Worm (Caenorhabditis elegans) whole organism, L4 larva: Measurements from ENCODE around the gene D1005.2.

Source experiments
- F26F4.8 ChIP-seq: fragments of 200-800 bp; sonication (Bioruptor generic); conservative IDR thresholded peaks from 2 replicates; pipeline ENCODE4 v1.3.6; 2022; ENCODE audit warnings: missing genetic modification characterization, missing compliant biosample characterization
- R02D3.7 ChIP-seq: fragments of 150-350 bp; sonication (generic microtip); optimal IDR thresholded peaks from 3 replicates; lab custom pipeline; 2014; ENCODE audit warnings: missing biosample characterization, missing genetic modification characterization
- T20F7.1 ChIP-seq: fragments of 200-800 bp; sonication (Bioruptor generic); optimal IDR thresholded peaks from 2 replicates; lab custom pipeline; 2018; ENCODE audit warnings: mild to moderate bottlenecking, missing genetic modification characterization, missing compliant biosample characterization
- Y5F2A.4 ChIP-seq: fragments of 200-800 bp; sonication (Bioruptor generic); optimal IDR thresholded peaks from 2 replicates; lab custom pipeline; 2018; ENCODE audit warnings: mild to moderate bottlenecking, missing genetic modification characterization, missing compliant biosample characterization
- Y75B8A.6 ChIP-seq: fragments of 200-800 bp; sonication (Bioruptor generic); IDR thresholded peaks from 2 replicates; pipeline ENCODE4 v1.3.6; 2022; ENCODE audit warnings: missing genetic modification reagents, missing genetic modification characterization, missing compliant biosample characterization
- ZK546.5 ChIP-seq, 2 experiments: sonication (generic microtip); optimal IDR thresholded peaks; 2 replicates each; lab custom pipeline; 2017; ENCODE audit warnings: missing biosample characterization in 2 of 2, missing genetic modification characterization in 2 of 2
- aha-1 ChIP-seq: fragments of 150-350 bp; peaks from one replicate; lab custom pipeline; 2014; ENCODE audit warnings: missing biosample characterization, missing genetic modification characterization
- aly-2 ChIP-seq: sonication (generic microtip); optimal IDR thresholded peaks from 2 replicates; lab custom pipeline; 2018; ENCODE audit warnings: missing biosample characterization, missing genetic modification characterization
- ama-1 ChIP-seq: fragments of 150-350 bp; optimal IDR thresholded peaks from 2 replicates; lab custom pipeline; 2014; ENCODE audit warnings: inconsistent platforms, mixed read lengths
- arid-1 ChIP-seq: fragments of 200-800 bp; sonication (Bioruptor generic); conservative IDR thresholded peaks from 2 replicates; pipeline ENCODE4 v1.3.6; 2022; ENCODE audit warnings: missing genetic modification reagents, missing genetic modification characterization, missing compliant biosample characterization
- ceh-20 ChIP-seq: fragments of 200-800 bp; sonication (Bioruptor generic); IDR thresholded peaks from 2 replicates; pipeline ENCODE4 v1.3.6; 2022; ENCODE audit warnings: missing genetic modification reagents, missing genetic modification characterization, missing compliant biosample characterization
- ceh-44 ChIP-seq: fragments of 200-800 bp; sonication (Bioruptor generic); IDR thresholded peaks from 2 replicates; pipeline ENCODE4 v1.3.6; 2022; ENCODE audit warnings: missing genetic modification reagents, missing genetic modification characterization, missing compliant biosample characterization
- ceh-82 ChIP-seq: sonication (generic microtip); optimal IDR thresholded peaks from 2 replicates; lab custom pipeline; 2017; ENCODE audit warnings: missing biosample characterization, missing genetic modification characterization
- ctbp-1 ChIP-seq: fragments of 200-800 bp; sonication (Bioruptor generic); IDR thresholded peaks from 2 replicates; pipeline ENCODE4 v1.3.6; 2022; ENCODE audit warnings: missing genetic modification reagents, missing genetic modification characterization, missing compliant biosample characterization
- daf-16 ChIP-seq, 3 experiments: sonication (generic microtip); optimal IDR thresholded peaks; 2 replicates each; lab custom pipeline; 2016 to 2017; ENCODE audit warnings: missing genetic modification characterization in 3 of 3, missing genetic modification reagents in 3 of 3, mild to moderate bottlenecking in 2 of 3, missing compliant biosample characterization in 2 of 3, missing biosample characterization in 1 of 3, moderate library complexity in 1 of 3
- daf-19 ChIP-seq: fragments of 200-800 bp; sonication (Bioruptor generic); conservative IDR thresholded peaks from 2 replicates; pipeline ENCODE4 v1.3.6; 2022; ENCODE audit warnings: missing genetic modification characterization, missing compliant biosample characterization
- dmd-6 ChIP-seq: fragments of 200-800 bp; sonication (Bioruptor generic); IDR thresholded peaks from 2 replicates; pipeline ENCODE4 v1.3.6; 2022; ENCODE audit warnings: missing genetic modification reagents, missing genetic modification characterization, missing compliant biosample characterization
- dmd-9 ChIP-seq: fragments of 200-800 bp; sonication (Bioruptor generic); IDR thresholded peaks from 2 replicates; pipeline ENCODE4 v1.3.6; 2022; ENCODE audit warnings: missing genetic modification reagents, missing genetic modification characterization, missing compliant biosample characterization
- dpl-1 ChIP-seq: fragments of 150-350 bp; optimal IDR thresholded peaks from 2 replicates; lab custom pipeline; 2014; ENCODE audit warnings: missing biosample characterization, missing genetic modification reagents, missing genetic modification characterization
- duxl-1 ChIP-seq: sonication (generic microtip); optimal IDR thresholded peaks from 2 replicates; lab custom pipeline; 2016; ENCODE audit warnings: mild to moderate bottlenecking, missing genetic modification characterization, moderate library complexity, missing compliant biosample characterization; ENCODE audit not compliant: poor library complexity
- egl-27 ChIP-seq: sonication (generic microtip); optimal IDR thresholded peaks from 3 replicates; lab custom pipeline; 2017; ENCODE audit warnings: missing biosample characterization, missing genetic modification reagents, missing genetic modification characterization
- egl-43 ChIP-seq: fragments of 200-800 bp; sonication (Bioruptor generic); IDR thresholded peaks from 2 replicates; pipeline ENCODE4 v1.3.6; 2022; ENCODE audit warnings: missing genetic modification reagents, missing genetic modification characterization, missing compliant biosample characterization
- fos-1 ChIP-seq: fragments of 150-350 bp; optimal IDR thresholded peaks from 2 replicates; lab custom pipeline; 2014; ENCODE audit warnings: missing biosample characterization, missing genetic modification characterization
- hlh-30 ChIP-seq: sonication (generic microtip); optimal IDR thresholded peaks from 2 replicates; lab custom pipeline; 2017; ENCODE audit warnings: antibody characterized with exemption, mild to moderate bottlenecking, missing genetic modification characterization, missing compliant biosample characterization; ENCODE audit not compliant: insufficient read depth
- hmg-1.1 ChIP-seq: fragments of 200-800 bp; sonication (Bioruptor generic); IDR thresholded peaks from 2 replicates; pipeline ENCODE4 v1.3.6; 2022; ENCODE audit warnings: missing genetic modification reagents, missing genetic modification characterization, missing compliant biosample characterization
- lin-1 ChIP-seq: fragments of 200-800 bp; sonication (Bioruptor generic); IDR thresholded peaks from 2 replicates; pipeline ENCODE4 v1.3.6; 2022; ENCODE audit warnings: missing genetic modification reagents, missing genetic modification characterization, missing compliant biosample characterization
- lin-13 ChIP-seq: fragments of 150-350 bp; optimal IDR thresholded peaks from 2 replicates; lab custom pipeline; 2014; ENCODE audit warnings: missing biosample characterization, missing genetic modification reagents, missing genetic modification characterization
- lir-3 ChIP-seq: sonication (generic microtip); optimal IDR thresholded peaks from 2 replicates; lab custom pipeline; 2016; ENCODE audit warnings: mild to moderate bottlenecking, missing genetic modification characterization, missing compliant biosample characterization
- madf-5 ChIP-seq, 2 experiments: fragments of 200-800 bp; sonication (Bioruptor generic); IDR thresholded peaks; 2 replicates each; pipeline ENCODE4 v1.3.6; 2022; ENCODE audit warnings: missing compliant biosample characterization in 2 of 2, missing genetic modification characterization in 2 of 2
- mdl-1 ChIP-seq, 2 experiments: fragments of 150-350 bp in 1 of 2; sonication (generic microtip) in 1 of 2; optimal IDR thresholded peaks; 2 replicates each; lab custom pipeline; 2014 to 2017; ENCODE audit warnings: missing biosample characterization in 2 of 2, missing genetic modification characterization in 2 of 2
- mdt-29 ChIP-seq: fragments of 200-800 bp; sonication (Bioruptor generic); IDR thresholded peaks from 2 replicates; pipeline ENCODE4 v1.3.6; 2022; ENCODE audit warnings: missing genetic modification reagents, missing genetic modification characterization, missing compliant biosample characterization
- mep-1 ChIP-seq: fragments of 150-350 bp; sonication (generic microtip); optimal IDR thresholded peaks from 3 replicates; lab custom pipeline; 2014; ENCODE audit warnings: missing biosample characterization, missing genetic modification characterization
- nhr-10 ChIP-seq: fragments of 150-350 bp; optimal IDR thresholded peaks from 2 replicates; lab custom pipeline; 2014; ENCODE audit warnings: missing biosample characterization, missing genetic modification characterization
- nhr-102 ChIP-seq: sonication (generic microtip); optimal IDR thresholded peaks from 2 replicates; lab custom pipeline; 2016; ENCODE audit warnings: mild to moderate bottlenecking, missing genetic modification characterization, moderate library complexity, missing compliant biosample characterization
- nhr-111 ChIP-seq: fragments of 200-800 bp; sonication (Bioruptor generic); optimal IDR thresholded peaks from 2 replicates; lab custom pipeline; 2018; ENCODE audit warnings: mild to moderate bottlenecking, missing genetic modification characterization, missing compliant biosample characterization
- nhr-28 ChIP-seq: fragments of 150-350 bp; optimal IDR thresholded peaks from 2 replicates; lab custom pipeline; 2014; ENCODE audit warnings: missing biosample characterization, missing genetic modification characterization
- nhr-41 ChIP-seq: fragments of 200-800 bp; sonication (Bioruptor generic); IDR thresholded peaks from 2 replicates; pipeline ENCODE4 v1.3.6; 2022; ENCODE audit warnings: missing genetic modification reagents, missing genetic modification characterization, missing compliant biosample characterization
- nhr-42 ChIP-seq: fragments of 200-800 bp; sonication (Bioruptor generic); IDR thresholded peaks from 2 replicates; pipeline ENCODE4 v1.3.6; 2022; ENCODE audit warnings: missing genetic modification characterization, missing compliant biosample characterization
- nhr-48 ChIP-seq: sonication (generic microtip); optimal IDR thresholded peaks from 2 replicates; lab custom pipeline; 2016; ENCODE audit warnings: mild to moderate bottlenecking, missing genetic modification characterization, missing compliant biosample characterization
- nhr-6 ChIP-seq: fragments of 150-350 bp; optimal IDR thresholded peaks from 2 replicates; lab custom pipeline; 2014; ENCODE audit warnings: missing biosample characterization, missing genetic modification characterization
- pha-4 ChIP-seq, 2 experiments: fragments of 150-350 bp in 1 of 2; fragments of 200-800 bp in 1 of 2; sonication (Bioruptor generic) in 1 of 2; IDR thresholded peaks in 1 of 2; optimal IDR thresholded peaks in 1 of 2; 2 replicates each; pipeline versions ENCODE4 v1.3.6 to Lab custom; 2014 to 2022; ENCODE audit warnings: missing genetic modification characterization in 2 of 2, missing genetic modification reagents in 2 of 2, missing biosample characterization in 1 of 2, missing compliant biosample characterization in 1 of 2
- pqm-1 ChIP-seq: sonication (generic microtip); optimal IDR thresholded peaks from 2 replicates; lab custom pipeline; 2017; ENCODE audit warnings: missing biosample characterization, missing genetic modification characterization
- saeg-2 ChIP-seq: fragments of 200-800 bp; sonication (Bioruptor generic); IDR thresholded peaks from 2 replicates; pipeline ENCODE4 v1.3.6; 2022; ENCODE audit warnings: missing genetic modification reagents, missing genetic modification characterization, missing compliant biosample characterization
- sdz-12 ChIP-seq: fragments of 200-800 bp; sonication (Bioruptor generic); optimal IDR thresholded peaks from 2 replicates; lab custom pipeline; 2018; ENCODE audit warnings: mild to moderate bottlenecking, missing genetic modification characterization, missing compliant biosample characterization
- skn-1 ChIP-seq: fragments of 150-350 bp; optimal IDR thresholded peaks from 2 replicates; lab custom pipeline; 2014; ENCODE audit warnings: missing biosample characterization, missing genetic modification characterization
- spr-3 ChIP-seq: fragments of 200-800 bp; sonication (Bioruptor generic); optimal IDR thresholded peaks from 2 replicates; lab custom pipeline; 2018; ENCODE audit warnings: mild to moderate bottlenecking, missing genetic modification characterization, missing compliant biosample characterization
- tag-97 ChIP-seq: fragments of 200-800 bp; sonication (Bioruptor generic); IDR thresholded peaks from 2 replicates; pipeline ENCODE4 v1.3.6; 2022; ENCODE audit warnings: missing genetic modification characterization, missing compliant biosample characterization
- unc-130 ChIP-seq: sonication (generic microtip); optimal IDR thresholded peaks from 2 replicates; lab custom pipeline; 2016; ENCODE audit warnings: missing genetic modification reagents, missing genetic modification characterization, missing compliant biosample characterization
- unc-39 ChIP-seq: sonication (generic microtip); optimal IDR thresholded peaks from 2 replicates; lab custom pipeline; 2017; ENCODE audit warnings: missing biosample characterization, missing genetic modification characterization
- unc-62 ChIP-seq, 3 experiments: fragments of 150-350 bp in 1 of 3; sonication (generic microtip); optimal IDR thresholded peaks in 2 of 3; peaks in 1 of 3; 1 replicate in 1 of 3; 2 replicates in 2 of 3; lab custom pipeline; 2014 to 2017; ENCODE audit warnings: missing biosample characterization in 3 of 3, missing genetic modification characterization in 3 of 3, missing genetic modification reagents in 3 of 3, missing genotype in 1 of 3

The D1005.2 gene

DNA sequence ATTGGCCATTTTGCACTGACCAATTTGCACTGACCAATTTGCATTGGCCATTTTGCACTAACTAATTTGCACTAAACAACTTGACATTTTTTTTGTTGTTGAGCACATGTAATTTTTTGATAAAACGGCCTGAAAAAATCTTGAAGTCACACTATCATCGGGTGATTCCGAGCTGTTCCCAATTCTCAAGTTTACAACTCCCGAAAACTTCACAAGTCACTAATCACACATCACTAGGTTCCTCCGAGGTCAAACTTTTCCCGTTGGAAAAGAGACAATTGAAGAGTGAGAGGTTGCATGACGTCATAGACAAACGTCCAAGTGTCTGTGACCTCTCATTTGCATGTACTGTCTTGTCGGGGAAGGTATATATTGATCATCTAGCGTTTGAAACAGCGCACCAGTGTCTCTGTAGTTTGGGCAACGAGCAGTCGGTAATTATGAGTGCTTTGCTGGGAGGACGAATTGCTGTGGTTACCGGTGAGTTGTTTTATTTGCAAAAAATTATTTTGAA, 27.4 kb downstream of the D1005.2 start, which contains the start of the genes D1005.10 and dhs-25 (continued):
- peak; percentile 54; the same call in 1 of the 2 replicates for TF ChIP-seq nhr-41 (GFP tag; lab: Robert Waterston, UW)
- TF ChIP-seq nhr-28 (tag; lab: Kevin White, UChicago), result peak; percentile 68
- TF ChIP-seq dpl-1 (GFP tag; lab: Kevin White, UChicago), result no peak
- TF ChIP-seq lin-13 (GFP tag; lab: Kevin White, UChicago), result no peak
- TF ChIP-seq madf-5 (GFP tag; IDR thresholded peaks at IDR 0.05; lab: Robert Waterston, UW), result no peak
- peak; percentile 61; the same call in 1 of the 2 replicates for TF ChIP-seq pha-4 (GFP tag; IDR thresholded peaks at IDR 0.05; lab: Robert Waterston, UW)
- peak; percentile 82 for TF ChIP-seq pha-4 (tag; optimal IDR thresholded peaks at IDR 0.05; lab: Kevin White, UChicago)
- TF ChIP-seq mdt-29 (GFP tag; lab: Robert Waterston, UW), result peak; percentile 84
- no peak for TF ChIP-seq mdl-1 (tag; optimal IDR thresholded peaks at IDR 0.05; lab: Kevin White, UChicago)
- no peak for TF ChIP-seq egl-27 (tag; lab: Kevin White, UChicago)
- no peak for TF ChIP-seq aly-2
- no peak; the same call in 1 of the 2 replicates for TF ChIP-seq arid-1
- TF ChIP-seq T20F7.1 (GFP tag; lab: Kevin White, UChicago), result peak; percentile 43
- no peak for TF ChIP-seq fos-1 (tag; lab: Kevin White, UChicago)
- no peak for TF ChIP-seq skn-1
- peak; percentile 96 for TF ChIP-seq nhr-48 (tag; lab: Kevin White, UChicago)
- no peak for TF ChIP-seq ZK546.5 (tag; optimal IDR thresholded peaks at IDR 0.05; lab: Kevin White, UChicago)
- peak; percentile 47; the same call in 1 of the 2 replicates for TF ChIP-seq ceh-20 (GFP tag; lab: Robert Waterston, UW)
- TF ChIP-seq daf-16 (GFP tag; optimal IDR thresholded peaks at IDR 0.05; lab: Kevin White, UChicago), result peak; percentile 38 to 60
- peak; percentile 92 for TF ChIP-seq daf-16 (tag; optimal IDR thresholded peaks at IDR 0.05; lab: Kevin White, UChicago)
- TF ChIP-seq tag-97 (GFP tag; lab: Robert Waterston, UW), result no peak
- TF ChIP-seq lin-1 (GFP tag; lab: Robert Waterston, UW), result peak; percentile 34; the same call in 1 of the 2 replicates
- TF ChIP-seq aha-1 (tag; lab: Kevin White, UChicago), result no peak
- TF ChIP-seq lir-3 (tag; lab: Kevin White, UChicago), result no peak
- TF ChIP-seq nhr-6, result peak; percentile 24
- no peak for TF ChIP-seq nhr-42 (GFP tag; lab: Robert Waterston, UW)
- peak; percentile 35 for TF ChIP-seq ama-1
- no peak for TF ChIP-seq ceh-44 (GFP tag; lab: Robert Waterston, UW)
- TF ChIP-seq nhr-10 (tag; lab: Kevin White, UChicago), result peak; percentile 93
- no peak for TF ChIP-seq dmd-9 (GFP tag; lab: Robert Waterston, UW)
- TF ChIP-seq nhr-111, result no peak
- TF ChIP-seq nhr-102 (tag; lab: Kevin White, UChicago), result peak; percentile 78
- TF ChIP-seq ctbp-1, result no peak
- peak in 1 of 2 experiments; percentile 11 for TF ChIP-seq unc-62 (GFP tag; optimal IDR thresholded peaks at IDR 0.05 in 1 of 2; lab: Kevin White, UChicago)
- TF ChIP-seq unc-62 (tag; optimal IDR thresholded peaks at IDR 0.05; lab: Kevin White, UChicago), result no peak
- no peak for TF ChIP-seq egl-43
- TF ChIP-seq R02D3.7, result no peak
- no peak for TF ChIP-seq unc-39 (tag; lab: Kevin White, UChicago)
- TF ChIP-seq mep-1 (tag; lab: Kevin White, UChicago), result peak; percentile 78
- no peak for TF ChIP-seq Y5F2A.4
- TF ChIP-seq pqm-1 (tag; lab: Kevin White, UChicago), result peak; percentile 0
- no peak for TF ChIP-seq ceh-82
- no peak for TF ChIP-seq spr-3 (GFP tag; lab: Kevin White, UChicago)
- TF ChIP-seq daf-19 (GFP tag; lab: Robert Waterston, UW), result no peak
- no peak for TF ChIP-seq F26F4.8 (GFP tag; lab: Robert Waterston, UW)
- TF ChIP-seq duxl-1 (tag; lab: Kevin White, UChicago), result peak; percentile 87
- TF ChIP-seq Y75B8A.6 (GFP tag; lab: Robert Waterston, UW), result no peak
- no peak for TF ChIP-seq unc-130 (GFP tag; lab: Kevin White, UChicago)
- 0 out of 2 replicates have a peak, but pooled peaks have one; percentile 63 for TF ChIP-seq saeg-2
- TF ChIP-seq hmg-1.1 (GFP tag; lab: Robert Waterston, UW), result peak; percentile 69
- TF ChIP-seq hlh-30 (tag; lab: Kevin White, UChicago), result peak; percentile 89
- no peak for TF ChIP-seq sdz-12 (GFP tag; lab: Kevin White, UChicago)
- peak; percentile 96 for TF ChIP-seq dmd-6 (GFP tag; lab: Robert Waterston, UW)
